Fruit fly (Drosophila melanogaster) whole organism, embryonic: ENCODE results near the gene mRpS31.

ENCODE experiments used
- Asciz ChIP-seq: fragments of 200-800 bp; sonication (Bioruptor generic); optimal IDR thresholded peaks from 2 replicates; lab custom pipeline; 2017; ENCODE audit warnings: missing biosample characterization, mild to moderate bottlenecking, missing genetic modification characterization, missing genetic modification reagents
- Bteb2 ChIP-seq: fragments of 200-800 bp; sonication (Bioruptor generic); optimal IDR thresholded peaks from 2 replicates; lab custom pipeline; 2016; ENCODE audit warnings: missing biosample characterization, missing genetic modification characterization
- C15 ChIP-seq: fragments of 200-800 bp; sonication (Bioruptor generic); IDR thresholded peaks from 3 replicates; pipeline ENCODE4 v1.3.6; 2022; ENCODE audit warnings: missing biosample characterization, missing genetic modification characterization
- CG11093 ChIP-seq: fragments of 200-800 bp; sonication (Bioruptor generic); IDR thresholded peaks from 3 replicates; pipeline ENCODE4 v1.3.6; 2022; ENCODE audit warnings: missing biosample characterization, missing genetic modification characterization
- CG11398 ChIP-seq: fragments of 200-800 bp; sonication (Bioruptor generic); optimal IDR thresholded peaks from 2 replicates; lab custom pipeline; 2016; ENCODE audit warnings: missing biosample characterization, missing genetic modification characterization
- CG11695 ChIP-seq: fragments of 200-800 bp; sonication (Bioruptor generic); IDR thresholded peaks from 3 replicates; pipeline ENCODE4 v1.3.6; 2022; ENCODE audit warnings: missing biosample characterization, missing genetic modification characterization
- CG12155 ChIP-seq: fragments of 200-800 bp; sonication (Bioruptor generic); optimal IDR thresholded peaks from 3 replicates; lab custom pipeline; 2016; ENCODE audit warnings: missing biosample characterization, missing genetic modification characterization
- CG12236 ChIP-seq: fragments of 200-800 bp; sonication (Bioruptor generic); optimal IDR thresholded peaks from 2 replicates; lab custom pipeline; 2016; ENCODE audit warnings: missing biosample characterization, missing genetic modification characterization
- CG13296 ChIP-seq: fragments of 200-800 bp; sonication (Bioruptor generic); optimal IDR thresholded peaks from 3 replicates; lab custom pipeline; 2018; ENCODE audit warnings: missing biosample characterization, mild to moderate bottlenecking, missing genetic modification characterization
- CG14441 ChIP-seq: fragments of 200-800 bp; sonication (Bioruptor generic); IDR thresholded peaks from 2 replicates; pipeline ENCODE4 v1.3.6; 2022; ENCODE audit warnings: missing biosample characterization, missing genetic modification characterization
- CG17186 ChIP-seq: fragments of 200-800 bp; sonication (Bioruptor generic); optimal IDR thresholded peaks from 3 replicates; lab custom pipeline; 2017; ENCODE audit warnings: missing biosample characterization, missing genetic modification reagents, missing genetic modification characterization
- CG17359 ChIP-seq: fragments of 200-800 bp; sonication (Bioruptor generic); optimal IDR thresholded peaks from 3 replicates; lab custom pipeline; 2018; ENCODE audit warnings: missing biosample characterization, mild to moderate bottlenecking, missing genetic modification characterization, moderate library complexity
- CG18011 ChIP-seq: fragments of 200-800 bp; sonication (Bioruptor generic); optimal IDR thresholded peaks from 2 replicates; lab custom pipeline; 2017; ENCODE audit warnings: missing biosample characterization, missing genetic modification characterization, mild to moderate bottlenecking, moderate library complexity, missing genotype
- CG3281 ChIP-seq: fragments of 200-800 bp; sonication (Bioruptor generic); optimal IDR thresholded peaks from 3 replicates; lab custom pipeline; 2017; ENCODE audit warnings: missing biosample characterization, mild to moderate bottlenecking, missing genetic modification characterization
- CG3847 ChIP-seq: fragments of 200-800 bp; sonication (Bioruptor generic); IDR thresholded peaks from 2 replicates; pipeline ENCODE4 v1.3.6; 2022; ENCODE audit warnings: missing biosample characterization, missing genetic modification characterization
- CG4854 ChIP-seq: fragments of 200-800 bp; sonication (Bioruptor generic); optimal IDR thresholded peaks from 2 replicates; lab custom pipeline; 2016; ENCODE audit warnings: missing biosample characterization, missing genetic modification characterization, inconsistent platforms
- CG5953 ChIP-seq: fragments of 200-800 bp; sonication (Bioruptor generic); IDR thresholded peaks from 2 replicates; pipeline ENCODE4 v1.3.6; 2022; ENCODE audit warnings: missing biosample characterization, missing genetic modification characterization
- CG6854 ChIP-seq: fragments of 200-800 bp; sonication (Bioruptor generic); optimal IDR thresholded peaks from 3 replicates; lab custom pipeline; 2017; ENCODE audit warnings: missing biosample characterization, mild to moderate bottlenecking, missing genetic modification characterization
- CG7963 ChIP-seq: fragments of 200-800 bp; sonication (Bioruptor generic); IDR thresholded peaks from 3 replicates; pipeline ENCODE4 v1.3.6; 2022; ENCODE audit warnings: missing biosample characterization, missing genetic modification characterization; ENCODE audit not compliant: partially characterized antibody
- CG8359 ChIP-seq: fragments of 200-800 bp; sonication (Bioruptor generic); optimal IDR thresholded peaks from 2 replicates; lab custom pipeline; 2017; ENCODE audit warnings: missing biosample characterization, mild to moderate bottlenecking, missing genetic modification characterization, borderline replicate concordance
- CG8478 ChIP-seq: fragments of >200 bp; optimal IDR thresholded peaks from 2 replicates; lab custom pipeline; 2018
- Camta ChIP-seq: fragments of 200-800 bp; sonication (Bioruptor generic); optimal IDR thresholded peaks from 2 replicates; lab custom pipeline; 2016; ENCODE audit warnings: missing biosample characterization, missing genetic modification characterization
- CkIIα-i1 ChIP-seq: fragments of 200-800 bp; sonication (Bioruptor generic); IDR thresholded peaks from 2 replicates; pipeline ENCODE4 v1.3.6; 2022; ENCODE audit warnings: missing biosample characterization, missing genetic modification characterization
- Fer1 ChIP-seq: fragments of 200-800 bp; sonication (Bioruptor generic); optimal IDR thresholded peaks from 2 replicates; lab custom pipeline; 2017; ENCODE audit warnings: missing biosample characterization, mild to moderate bottlenecking, missing genetic modification characterization
- Fer3 ChIP-seq: fragments of 200-800 bp; sonication (Bioruptor generic); optimal IDR thresholded peaks from 2 replicates; lab custom pipeline; 2018; ENCODE audit warnings: missing biosample characterization, mild to moderate bottlenecking, missing genetic modification characterization, moderate library complexity
- HHEX ChIP-seq: fragments of 200-800 bp; sonication (Bioruptor generic); optimal IDR thresholded peaks from 3 replicates; lab custom pipeline; 2017; ENCODE audit warnings: missing biosample characterization, mild to moderate bottlenecking, missing genetic modification characterization, missing genetic modification reagents
- Jarid2 ChIP-seq: fragments of 200-800 bp; sonication (Bioruptor generic); optimal IDR thresholded peaks from 3 replicates; lab custom pipeline; 2017; ENCODE audit warnings: mild to moderate bottlenecking, missing biosample characterization, missing genetic modification reagents, missing genetic modification characterization
- Mes4 ChIP-seq: fragments of 200-800 bp; sonication (Bioruptor generic); optimal IDR thresholded peaks from 2 replicates; lab custom pipeline; 2016; ENCODE audit warnings: missing biosample characterization, missing genetic modification characterization
- Opbp ChIP-seq: fragments of 200-800 bp; sonication (Bioruptor generic); IDR thresholded peaks from 3 replicates; pipeline ENCODE4 v1.3.6; 2022; ENCODE audit warnings: missing biosample characterization, missing genetic modification characterization; ENCODE audit not compliant: partially characterized antibody
- Poxn ChIP-seq: fragments of 200-800 bp; sonication (Bioruptor generic); IDR thresholded peaks from 2 replicates; pipeline ENCODE4 v1.3.6; 2022; ENCODE audit warnings: missing biosample characterization, missing genetic modification characterization
- Xbp1 ChIP-seq: fragments of 200-800 bp; sonication (Bioruptor generic); optimal IDR thresholded peaks from 3 replicates; lab custom pipeline; 2016; ENCODE audit warnings: missing biosample characterization, mild to moderate bottlenecking, missing genetic modification characterization
- btn ChIP-seq: fragments of 200-800 bp; sonication (Bioruptor generic); optimal IDR thresholded peaks from 2 replicates; lab custom pipeline; 2016; ENCODE audit warnings: missing biosample characterization, missing genetic modification characterization
- da ChIP-seq: fragments of 200-800 bp; sonication (Bioruptor generic); optimal IDR thresholded peaks from 2 replicates; lab custom pipeline; 2016; ENCODE audit warnings: missing biosample characterization, missing genetic modification characterization
- gem ChIP-seq: fragments of 200-800 bp; sonication (Bioruptor generic); optimal IDR thresholded peaks from 2 replicates; lab custom pipeline; 2019; ENCODE audit warnings: missing biosample characterization, mild to moderate bottlenecking, missing genetic modification characterization, moderate library complexity
- gsb ChIP-seq: fragments of 200-800 bp; sonication (Bioruptor generic); IDR thresholded peaks from 2 replicates; pipeline ENCODE4 v1.3.6; 2022; ENCODE audit warnings: missing biosample characterization, missing genetic modification characterization
- gt ChIP-seq: fragments of 200-800 bp; sonication (Bioruptor generic); IDR thresholded peaks from 2 replicates; pipeline ENCODE4 v1.3.6; 2022; ENCODE audit warnings: missing biosample characterization, missing genetic modification characterization
- insv ChIP-seq, 2 experiments: fragments of 200-800 bp; sonication (Bioruptor generic); optimal IDR thresholded peaks; 3 replicates each; lab custom pipeline; 2016 to 2018; ENCODE audit warnings: missing biosample characterization in 2 of 2, missing genetic modification characterization in 2 of 2
- mld ChIP-seq: fragments of 200-800 bp; sonication (Bioruptor generic); IDR thresholded peaks from 3 replicates; pipeline ENCODE4 v1.3.6; 2022; ENCODE audit warnings: missing biosample characterization, missing genetic modification characterization; ENCODE audit not compliant: partially characterized antibody
- onecut ChIP-seq: fragments of 200-800 bp; sonication (Bioruptor generic); IDR thresholded peaks from 2 replicates; pipeline ENCODE4 v1.3.6; 2022; ENCODE audit warnings: missing biosample characterization, missing genetic modification characterization
- pb ChIP-seq: fragments of 200-800 bp; sonication (Bioruptor generic); optimal IDR thresholded peaks from 3 replicates; lab custom pipeline; 2016; ENCODE audit warnings: missing biosample characterization, missing genetic modification characterization
- pfk ChIP-seq: fragments of 200-800 bp; sonication (Bioruptor generic); optimal IDR thresholded peaks from 2 replicates; lab custom pipeline; 2018; ENCODE audit warnings: missing biosample characterization, mild to moderate bottlenecking, missing genetic modification characterization, moderate library complexity
- run ChIP-seq: fragments of 200-800 bp; sonication (Bioruptor generic); optimal IDR thresholded peaks from 3 replicates; lab custom pipeline; 2018; ENCODE audit warnings: missing biosample characterization, mild to moderate bottlenecking, missing genetic modification characterization
- sisA ChIP-seq: fragments of 200-800 bp; sonication (Bioruptor generic); IDR thresholded peaks from 2 replicates; pipeline ENCODE4 v1.3.6; 2022; ENCODE audit warnings: missing biosample characterization, missing genetic modification characterization
- slp2 ChIP-seq: fragments of 200-800 bp; sonication (Bioruptor generic); optimal IDR thresholded peaks from 2 replicates; lab custom pipeline; 2016; ENCODE audit warnings: missing biosample characterization, missing genetic modification characterization
- sna ChIP-seq: fragments of 200-800 bp; sonication (Bioruptor generic); IDR thresholded peaks from 2 replicates; pipeline ENCODE4 v1.3.6; 2022; ENCODE audit warnings: missing biosample characterization, missing genetic modification characterization; ENCODE audit not compliant: partially characterized antibody
- sob ChIP-seq: fragments of 200-800 bp; sonication (Bioruptor generic); IDR thresholded peaks from 2 replicates; pipeline ENCODE4 v1.3.6; 2022; ENCODE audit warnings: missing biosample characterization, missing genetic modification characterization
- tna ChIP-seq: fragments of 200-800 bp; sonication (Bioruptor generic); IDR thresholded peaks from 2 replicates; pipeline ENCODE4 v1.3.6; 2022; ENCODE audit warnings: missing biosample characterization, missing genetic modification characterization; ENCODE audit not compliant: partially characterized antibody
- tup ChIP-seq: fragments of 200-800 bp; sonication (Bioruptor generic); optimal IDR thresholded peaks from 2 replicates; lab custom pipeline; 2016; ENCODE audit warnings: missing biosample characterization, mild to moderate bottlenecking, missing genetic modification characterization, moderate library complexity
- usp ChIP-seq: fragments of >200 bp; optimal IDR thresholded peaks from 2 replicates; lab custom pipeline; 2017; ENCODE audit warnings: missing biosample characterization, missing genetic modification characterization
- zfh1 ChIP-seq: fragments of 200-800 bp; sonication (Bioruptor generic); IDR thresholded peaks from 3 replicates; pipeline ENCODE4 v1.3.6; 2022; ENCODE audit warnings: missing biosample characterization, missing genetic modification characterization

The mRpS31 gene

DNA sequence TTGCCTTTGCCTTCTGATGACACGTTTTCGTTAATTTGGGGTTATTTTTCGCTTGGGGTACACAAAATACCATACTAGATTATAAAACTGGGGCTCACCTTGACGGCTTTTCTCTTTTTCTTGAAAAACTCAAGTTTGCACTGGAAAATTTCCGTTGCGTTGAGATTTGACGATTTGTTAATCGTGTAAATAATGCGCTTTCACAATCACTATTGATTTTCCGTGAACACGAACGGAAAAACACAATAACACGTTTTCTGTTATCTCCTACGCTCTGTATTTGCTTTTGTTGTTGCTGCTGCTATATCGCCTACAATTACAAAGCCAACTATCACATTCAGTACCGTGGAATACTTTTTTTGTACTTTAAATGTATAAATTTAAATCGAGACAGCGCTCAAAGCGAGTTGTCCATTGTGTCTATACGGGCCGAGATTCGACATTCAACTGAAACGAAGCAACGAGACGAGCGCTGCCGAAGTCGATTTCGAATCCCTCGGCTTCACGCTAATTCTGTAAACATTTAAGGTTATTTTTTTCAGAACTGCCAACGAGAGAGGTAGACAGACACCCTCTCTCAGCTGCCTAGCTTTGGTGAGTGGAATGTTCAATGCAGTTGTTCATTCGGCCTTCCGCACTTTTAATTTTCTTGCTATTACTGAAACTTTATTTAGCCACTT, 41.5 kb downstream of the mRpS31 start (continued):
- TF ChIP-seq Fer1 (GFP tag; lab: Kevin White, UChicago): peak; percentile 21
- peak; percentile 37 for TF ChIP-seq CG11398 (GFP tag; lab: Kevin White, UChicago)
- TF ChIP-seq Camta (GFP tag; lab: Kevin White, UChicago): no peak
- TF ChIP-seq Fer3 (tag; lab: Kevin White, UChicago): peak; percentile 40
- no peak for TF ChIP-seq CG7963 (GFP tag; lab: Robert Waterston, UW)
- no peak for TF ChIP-seq CG8359
- TF ChIP-seq tup (GFP tag; lab: Kevin White, UChicago): no peak
- TF ChIP-seq C15 (GFP tag; lab: Robert Waterston, UW): no peak
- no peak for TF ChIP-seq sna (GFP tag; lab: Robert Waterston, UW)
- TF ChIP-seq CG12236 (GFP tag; lab: Kevin White, UChicago): no peak
- TF ChIP-seq pfk (GFP tag; lab: Kevin White, UChicago): peak; percentile 18
- no peak for TF ChIP-seq CkIIα-i1
- TF ChIP-seq CG11695: no peak
- no peak for TF ChIP-seq da (GFP tag; lab: Kevin White, UChicago)
- peak; percentile 5 for TF ChIP-seq Xbp1
- TF ChIP-seq sob: peak; percentile 67; the same call in 1 of the 2 replicates
- peak; percentile 44 for TF ChIP-seq Mes4 (GFP tag; lab: Kevin White, UChicago)
- no peak for TF ChIP-seq CG18011
- no peak for TF ChIP-seq CG11093 (GFP tag; lab: Robert Waterston, UW)
- TF ChIP-seq btn (GFP tag; lab: Kevin White, UChicago): no peak
- peak; percentile 7 for TF ChIP-seq HHEX (GFP tag; lab: Kevin White, UChicago)
- no peak for TF ChIP-seq pb (GFP tag; lab: Kevin White, UChicago)
- peak; percentile 67 for TF ChIP-seq onecut
- TF ChIP-seq Bteb2 (GFP tag; lab: Kevin White, UChicago): no peak
- TF ChIP-seq Jarid2 (GFP tag; lab: Kevin White, UChicago): peak; percentile 89
- no peak for TF ChIP-seq CG17186 (GFP tag; lab: Kevin White, UChicago)
- no peak for TF ChIP-seq gt (GFP tag; lab: Robert Waterston, UW)
- no peak for TF ChIP-seq CG3281 (GFP tag; lab: Kevin White, UChicago)
- TF ChIP-seq CG12155 (GFP tag; lab: Kevin White, UChicago): peak; percentile 91
- no peak for TF ChIP-seq Poxn
- no peak for TF ChIP-seq gsb (GFP tag; lab: Robert Waterston, UW)
- TF ChIP-seq CG13296: peak; percentile 23
- no peak for TF ChIP-seq CG3847 (GFP tag; lab: Robert Waterston, UW)
- TF ChIP-seq run (tag; lab: Kevin White, UChicago): no peak
- TF ChIP-seq gem (tag; lab: Kevin White, UChicago): no peak
- no peak for TF ChIP-seq insv (GFP tag; optimal IDR thresholded peaks at IDR 0.05; lab: Kevin White, UChicago)
- peak; percentile 36; the same call in 1 of the 2 replicates for TF ChIP-seq CG14441 (GFP tag; lab: Robert Waterston, UW)
- no peak for TF ChIP-seq slp2
- no peak for TF ChIP-seq CG8478
- peak; percentile 16; the same call in 1 of the 2 replicates for TF ChIP-seq CG5953 (GFP tag; lab: Robert Waterston, UW)
- no peak for TF ChIP-seq CG4854 (GFP tag; lab: Kevin White, UChicago)
- TF ChIP-seq tna (GFP tag; lab: Robert Waterston, UW): no peak
- TF ChIP-seq Asciz (GFP tag; lab: Kevin White, UChicago): peak; percentile 11
- TF ChIP-seq CG17359 (tag; lab: Kevin White, UChicago): no peak
- TF ChIP-seq usp (GFP tag; lab: Kevin White, UChicago): no peak
- no peak for TF ChIP-seq mld (GFP tag; lab: Robert Waterston, UW)
- TF ChIP-seq zfh1: 0 out of 3 replicates have a peak, but pooled peaks have one; percentile 48
- TF ChIP-seq CG6854 (GFP tag; lab: Kevin White, UChicago): peak; percentile 43
- TF ChIP-seq Opbp (GFP tag; lab: Robert Waterston, UW): no peak
- TF ChIP-seq sisA (GFP tag; lab: Robert Waterston, UW): no peak
